Worm (Caenorhabditis elegans): ENCODE measurements around the gene nlp-24.

The nlp-24 gene

ce11 chrV:11624954-11625353, 8.8 kb downstream of the nlp-24 start:
- TF ChIP-seq egl-18 (GFP tag; IDR thresholded peaks at IDR 0.05) (no peak), let-607 (tag; optimal IDR thresholded peaks at IDR 0.05) (no peak), F39B2.1 (GFP tag; IDR thresholded peaks at IDR 0.05) (no peak), egl-44 (GFP tag; IDR thresholded peaks at IDR 0.05) (no peak), snpc-3.4 (tag; optimal IDR thresholded peaks at IDR 0.05) (no peak), ceh-27 (GFP tag; optimal IDR thresholded peaks at IDR 0.05) (no peak), madf-8 (GFP tag; conservative IDR thresholded peaks at IDR 0.05) (no peak), let-526 (GFP tag; IDR thresholded peaks at IDR 0.05) (no peak), zfh-2 (GFP tag; conservative IDR thresholded peaks at IDR 0.05) (no peak), lsl-1 (GFP tag; optimal IDR thresholded peaks at IDR 0.05) (no peak), F23B12.7 (tag; optimal IDR thresholded peaks at IDR 0.05; ENCODE audit: insufficient read depth) (no peak), Y95B8A.8 (GFP tag; IDR thresholded peaks at IDR 0.05) (no peak), B0019.2 (GFP tag; conservative IDR thresholded peaks at IDR 0.05) (no peak), hlh-26 (GFP tag; conservative IDR thresholded peaks at IDR 0.05) (no peak)

- TF ChIP-seq dox-1 (GFP tag; IDR thresholded peaks at IDR 0.05) = no peak
- no peak for TF ChIP-seq zfh-2 (GFP tag; conservative IDR thresholded peaks at IDR 0.05)
- TF ChIP-seq nhr-120 (GFP tag; IDR thresholded peaks at IDR 0.05) = no peak
- no peak for TF ChIP-seq tlf-1 (GFP tag; optimal IDR thresholded peaks at IDR 0.05)
- TF ChIP-seq let-526 (GFP tag; IDR thresholded peaks at IDR 0.05) = no peak
- TF ChIP-seq K12H6.12 (tag; optimal IDR thresholded peaks at IDR 0.05) = no peak
- TF ChIP-seq hlh-26 (GFP tag; conservative IDR thresholded peaks at IDR 0.05) = no peak
- TF ChIP-seq ceh-100 (GFP tag; IDR thresholded peaks at IDR 0.05) = no peak
- no peak for TF ChIP-seq lsl-1 (GFP tag; optimal IDR thresholded peaks at IDR 0.05)
- TF ChIP-seq F52B5.7 (tag; optimal IDR thresholded peaks at IDR 0.05) = no peak
- no peak for TF ChIP-seq Y95B8A.8 (GFP tag; IDR thresholded peaks at IDR 0.05)
- TF ChIP-seq madf-10 (tag; optimal IDR thresholded peaks at IDR 0.05) = no peak
- TF ChIP-seq K11D2.4 (GFP tag; IDR thresholded peaks at IDR 0.05) = no peak
- no peak for TF ChIP-seq bed-2 (GFP tag; IDR thresholded peaks at IDR 0.05)
Measured at ce11 chrV:11627837-11628236, 11.7 kb downstream of the nlp-24 start.

ce11 chrV:11629222-11630026, 13.2 kb downstream of the nlp-24 start, which contains the start of gene F35B12.10:
F35B12.10 (minus strand) TSS chrV:11629272.
- TF ChIP-seq cebp-1 (GFP tag; IDR thresholded peaks at IDR 0.05) = peak; percentile 36; the same call in 1 of the 2 replicates
- TF ChIP-seq cebp-1 (tag; optimal IDR thresholded peaks at IDR 0.05) = peak; percentile 23
- TF ChIP-seq atf-7 (tag; optimal IDR thresholded peaks at IDR 0.05) = peak; percentile 37
- peak; percentile 40 for TF ChIP-seq tbp1 (GFP tag; optimal IDR thresholded peaks at IDR 0.05)
- TF ChIP-seq rec-8 (tag; optimal IDR thresholded peaks at IDR 0.05) = no peak
- TF ChIP-seq rpc-1 (optimal IDR thresholded peaks at IDR 0.05) = no peak
- no peak for TF ChIP-seq rpc-1 (tag; optimal IDR thresholded peaks at IDR 0.05)
- TF ChIP-seq cebp-2 (GFP tag; IDR thresholded peaks at IDR 0.05) = no peak
- peak; percentile 13 for TF ChIP-seq attf-5 (GFP tag; optimal IDR thresholded peaks at IDR 0.05)
- TF ChIP-seq ztf-22 (GFP tag; optimal IDR thresholded peaks at IDR 0.05) = no peak
- TF ChIP-seq B0336.3 (GFP tag; IDR thresholded peaks at IDR 0.05) = peak; percentile 56; the same call in 1 of the 2 replicates
- TF ChIP-seq lin-35 (GFP tag; optimal IDR thresholded peaks at IDR 0.05) = no peak
- TF ChIP-seq nfya-1 (tag; optimal IDR thresholded peaks at IDR 0.05; ENCODE audit: borderline replicate concordance, insufficient read depth) = no peak
- no peak for TF ChIP-seq fkh-3 (tag; optimal IDR thresholded peaks at IDR 0.05)
- no peak for TF ChIP-seq nfya-2 (GFP tag; IDR thresholded peaks at IDR 0.05)
- no peak for TF ChIP-seq F33H1.4 (GFP tag; IDR thresholded peaks at IDR 0.05)
- no peak for TF ChIP-seq C17E4.6 (GFP tag; IDR thresholded peaks at IDR 0.05)
- no peak for TF ChIP-seq snpc-4 (GFP tag; optimal IDR thresholded peaks at IDR 0.05)
- TF ChIP-seq snpc-4 (tag; optimal IDR thresholded peaks at IDR 0.05) = peak in 1 of 4 experiments; percentile 7
- TF ChIP-seq dox-1 (GFP tag; IDR thresholded peaks at IDR 0.05) = peak; percentile 69
- TF ChIP-seq nhr-90 (tag; optimal IDR thresholded peaks at IDR 0.05) = peak; percentile 19
- no peak for TF ChIP-seq hmg-20 (GFP tag; IDR thresholded peaks at IDR 0.05)
- TF ChIP-seq ets-4 (GFP tag; optimal IDR thresholded peaks at IDR 0.05) = peak; percentile 59
